Worm (Caenorhabditis elegans): ENCODE data around the gene fbxc-28.
"Not testable (repeated sequence)": the region's sequence is repeated elsewhere in the genome, so short reads cannot be mapped to it uniquely, and the experiment has no call there.

Gene fbxc-28

DNA sequence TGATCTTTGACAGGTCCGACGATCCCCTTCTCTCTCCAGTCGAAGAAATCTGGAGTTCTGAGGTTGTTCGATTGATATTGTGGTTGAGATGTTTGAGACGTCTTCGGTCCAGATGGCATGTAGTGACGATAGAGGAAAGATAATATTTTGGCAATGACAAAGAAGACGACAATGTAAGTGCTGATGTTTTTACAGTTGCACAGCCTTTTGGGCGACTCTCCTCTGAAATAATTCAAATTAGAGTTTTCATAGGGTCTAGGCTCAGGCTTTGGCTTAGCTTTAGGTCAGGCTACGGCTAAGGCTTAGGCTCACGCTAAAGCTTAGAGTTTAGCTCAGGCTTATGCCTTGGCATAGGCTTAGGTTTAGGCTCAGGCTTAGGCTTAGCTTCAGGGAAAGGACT, 38.3 kb downstream of the fbxc-28 start, which contains the start of gene C32B5.13:
Gene C32B5.13, minus strand, starts transcription at position 101 of the 400 bp plus-strand sequence.
- TF ChIP-seq ref-1 (GFP tag; conservative IDR thresholded peaks at IDR 0.05) (no peak), T22C8.4 (GFP tag; IDR thresholded peaks at IDR 0.05) (no peak)

ce11 chrII:966962-967361, 43.3 kb downstream of the fbxc-28 start, which contains the start of gene fbxc-18:
TSS of gene fbxc-18 (minus strand) at chrII:967062.
- TF ChIP-seq med-1 (GFP tag; optimal IDR thresholded peaks at IDR 0.05; ENCODE audit: insufficient read depth); T22C8.4 (GFP tag; IDR thresholded peaks at IDR 0.05); ref-1 (GFP tag; conservative IDR thresholded peaks at IDR 0.05): not testable (repeated sequence)

DNA sequence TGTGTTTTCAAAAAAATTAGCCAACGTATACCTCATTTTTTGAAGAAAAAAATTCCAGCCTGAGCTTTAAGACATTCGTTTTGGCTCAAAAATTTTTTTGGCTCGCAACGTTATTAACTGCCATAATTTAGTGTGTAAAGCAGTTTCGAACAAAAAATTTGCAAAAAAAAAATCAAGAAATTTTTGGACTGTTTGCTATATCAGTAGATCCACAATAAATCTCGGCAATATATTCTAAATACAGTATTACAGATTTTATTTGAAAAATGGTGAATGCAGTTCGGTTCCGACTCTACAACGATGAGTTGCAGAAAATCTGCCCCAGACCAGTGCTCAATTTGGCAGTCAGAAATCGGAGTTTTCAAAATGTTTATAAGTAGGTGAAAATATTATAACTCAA, 44.5 kb downstream of the fbxc-28 start, which contains the start of gene C32B5.6:
Gene C32B5.6, plus strand, starts transcription at position 301 of the 400 bp plus-strand sequence.
- not testable (repeated sequence) for TF ChIP-seq klf-2 (GFP tag; conservative IDR thresholded peaks at IDR 0.05); ztf-29 (GFP tag; IDR thresholded peaks at IDR 0.05); flt-1 (GFP tag; IDR thresholded peaks at IDR 0.05)

DNA sequence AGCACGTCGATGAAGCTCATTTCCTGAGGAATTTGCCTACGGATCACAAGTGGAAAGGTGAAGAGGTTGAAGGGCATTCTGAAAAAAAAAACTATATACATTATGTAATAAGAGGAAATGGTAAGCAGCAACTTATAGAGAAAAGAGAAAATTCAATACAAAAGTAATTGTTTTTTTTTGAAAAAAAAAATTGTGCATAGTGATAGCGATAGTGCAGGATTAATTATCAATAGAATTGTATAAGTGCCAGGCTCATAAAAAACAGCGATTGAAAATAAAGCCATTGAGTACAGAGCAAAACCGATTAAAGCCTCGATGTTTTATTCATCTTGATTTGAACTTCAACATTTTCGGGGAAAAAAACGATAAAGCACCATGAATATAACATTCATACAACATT, 49.2 kb downstream of the fbxc-28 start, which contains the start of gene C32B5.15:
Gene C32B5.15, minus strand, starts transcription at position 101 of the 400 bp plus-strand sequence.
- no peak for TF ChIP-seq ztf-29 (GFP tag; IDR thresholded peaks at IDR 0.05)
- no peak for TF ChIP-seq ref-1 (GFP tag; conservative IDR thresholded peaks at IDR 0.05)
- TF ChIP-seq tab-1 (GFP tag; IDR thresholded peaks at IDR 0.05), result no peak
- no peak for TF ChIP-seq cog-1 (tag; optimal IDR thresholded peaks at IDR 0.05)
- TF ChIP-seq ztf-23 (GFP tag; IDR thresholded peaks at IDR 0.05), result no peak
- no peak for TF ChIP-seq flt-1 (GFP tag; IDR thresholded peaks at IDR 0.05)
- TF ChIP-seq med-1 (GFP tag; optimal IDR thresholded peaks at IDR 0.05; ENCODE audit: insufficient read depth), result no peak
- no peak for TF ChIP-seq T22C8.4 (GFP tag; IDR thresholded peaks at IDR 0.05)

ce11 chrII:973999-974398, 50.4 kb downstream of the fbxc-28 start, which contains the start of gene fbxc-14:
TSS of gene fbxc-14 (plus strand) at chrII:974299.
- TF ChIP-seq ref-1 (GFP tag; conservative IDR thresholded peaks at IDR 0.05) (no peak), klf-2 (GFP tag; conservative IDR thresholded peaks at IDR 0.05) (no peak), med-1 (GFP tag; optimal IDR thresholded peaks at IDR 0.05; ENCODE audit: insufficient read depth) (no peak), ztf-23 (GFP tag; IDR thresholded peaks at IDR 0.05) (no peak), ztf-29 (GFP tag; IDR thresholded peaks at IDR 0.05) (no peak), cog-1 (tag; optimal IDR thresholded peaks at IDR 0.05) (no peak), T22C8.4 (GFP tag; IDR thresholded peaks at IDR 0.05) (no peak), tab-1 (GFP tag; IDR thresholded peaks at IDR 0.05) (no peak), flt-1 (GFP tag; IDR thresholded peaks at IDR 0.05) (no peak)

Data from whole organism, midembryonic.